Worm (Caenorhabditis elegans) whole organism, young adult: Measurements from ENCODE around the gene F49F1.7.

Experiments used
- B0261.1 ChIP-seq: sonication (generic microtip); optimal IDR thresholded peaks from 2 replicates; lab custom pipeline; 2016; ENCODE audit warnings: mild to moderate bottlenecking, missing genetic modification characterization, moderate library complexity, missing compliant biosample characterization
- F33H1.4 ChIP-seq: fragments of 200-800 bp; sonication (Bioruptor generic); IDR thresholded peaks from 2 replicates; pipeline ENCODE4 v1.3.6; 2022; ENCODE audit warnings: missing genetic modification reagents, missing genetic modification characterization, missing compliant biosample characterization
- F49E8.2 ChIP-seq: sonication (generic microtip); optimal IDR thresholded peaks from 3 replicates; lab custom pipeline; 2017; ENCODE audit warnings: missing genetic modification characterization, mild to moderate bottlenecking, missing compliant biosample characterization, antibody characterized with exemption, moderate library complexity; ENCODE audit not compliant: insufficient read depth
- Y53F4B.3 ChIP-seq: fragments of 200-800 bp; sonication (Bioruptor generic); IDR thresholded peaks from 2 replicates; pipeline ENCODE4 v1.3.6; 2022; ENCODE audit warnings: missing genetic modification reagents, missing genetic modification characterization, missing compliant biosample characterization
- ama-1 ChIP-seq, 3 experiments: fragments of 150-350 bp in 1 of 3; sonication (generic microtip) in 2 of 3; optimal IDR thresholded peaks; 2 replicates each; lab custom pipeline; 2014 to 2018; ENCODE audit warnings: missing biosample characterization in 2 of 3, missing genetic modification characterization in 2 of 3, missing genetic modification reagents in 2 of 3
- ccch-3 ChIP-seq: fragments of 200-800 bp; sonication (Bioruptor generic); optimal IDR thresholded peaks from 2 replicates; lab custom pipeline; 2018; ENCODE audit warnings: mild to moderate bottlenecking, missing genetic modification characterization, missing compliant biosample characterization
- ceh-40 ChIP-seq: fragments of 200-800 bp; sonication (Bioruptor generic); IDR thresholded peaks from 2 replicates; pipeline ENCODE4 v1.3.6; 2022; ENCODE audit warnings: missing genetic modification characterization, missing compliant biosample characterization
- mes-4 ChIP-seq: sonication (generic microtip); optimal IDR thresholded peaks from 2 replicates; lab custom pipeline; 2016; ENCODE audit warnings: missing genotype, missing genetic modification characterization, missing compliant biosample characterization
- sea-2 ChIP-seq: fragments of 200-800 bp; sonication (Bioruptor generic); IDR thresholded peaks from 2 replicates; pipeline ENCODE4 v1.3.6; 2022; ENCODE audit warnings: missing genetic modification characterization, missing compliant biosample characterization
- snpc-4 ChIP-seq, 5 experiments: fragments of 150-350 bp in 1 of 5; sonication (generic microtip) in 4 of 5; optimal IDR thresholded peaks; 2 replicates each; lab custom pipeline; 2014 to 2018; ENCODE audit warnings: missing genetic modification characterization in 5 of 5, missing biosample characterization in 3 of 5, antibody characterized with exemption in 2 of 5, mild to moderate bottlenecking in 2 of 5, missing compliant biosample characterization in 2 of 5, missing genotype in 2 of 5, moderate library complexity in 2 of 5, missing genetic modification reagents in 1 of 5
- unc-62 ChIP-seq: fragments of 150-350 bp; optimal IDR thresholded peaks from 2 replicates; lab custom pipeline; 2014; ENCODE audit warnings: missing biosample characterization, missing genetic modification reagents, missing genetic modification characterization
- zim-3 ChIP-seq: sonication (generic microtip); optimal IDR thresholded peaks from 2 replicates; lab custom pipeline; 2017; ENCODE audit warnings: mild to moderate bottlenecking, missing genetic modification characterization, moderate library complexity, missing compliant biosample characterization

ce11 chrIV:4135744-4136143, 10.2 kb upstream of the F49F1.7 start, which contains the start of gene F49F1.17:
- TF ChIP-seq mes-4 (tag; lab: Kevin White, UChicago) (no peak), F49E8.2 (tag; lab: Kevin White, UChicago) (no peak), ccch-3 (GFP tag; lab: Kevin White, UChicago) (no peak), unc-62 (GFP tag; lab: Kevin White, UChicago) (no peak), zim-3 (no peak), Y53F4B.3 (GFP tag; lab: Robert Waterston, UW) (no peak), ceh-40 (GFP tag; lab: Robert Waterston, UW) (no peak), F33H1.4 (GFP tag; lab: Robert Waterston, UW) (no peak), B0261.1 (tag; lab: Kevin White, UChicago) (no peak), snpc-4 (GFP tag; optimal IDR thresholded peaks at IDR 0.05; lab: Kevin White, UChicago) (no peak), snpc-4 (tag; optimal IDR thresholded peaks at IDR 0.05; lab: Kevin White, UChicago) (no peak), ama-1 (optimal IDR thresholded peaks at IDR 0.05; lab: Kevin White, UChicago) (no peak), ama-1 (GFP tag; optimal IDR thresholded peaks at IDR 0.05; lab: Kevin White, UChicago) (no peak), sea-2 (GFP tag; lab: Robert Waterston, UW) (no peak)
